Worm (Caenorhabditis elegans): Measurements from ENCODE around the gene comt-4.

- TF ChIP-seq unc-62 (GFP tag; optimal IDR thresholded peaks at IDR 0.05) (no peak), Y53G8AR.9 (GFP tag; conservative IDR thresholded peaks at IDR 0.05) (no peak), aptf-2 (GFP tag; conservative IDR thresholded peaks at IDR 0.05) (no peak), egl-18 (GFP tag; IDR thresholded peaks at IDR 0.05) (no peak), unc-130 (GFP tag; optimal IDR thresholded peaks at IDR 0.05) (no peak), sptf-2 (GFP tag; optimal IDR thresholded peaks at IDR 0.05) (no peak), T07F8.4 (tag; optimal IDR thresholded peaks at IDR 0.05) (no peak), nhr-80 (tag; optimal IDR thresholded peaks at IDR 0.05) (no peak), lir-1 (GFP tag; conservative IDR thresholded peaks at IDR 0.05) (no peak), snpc-4 (GFP tag; optimal IDR thresholded peaks at IDR 0.05) (no peak), snpc-4 (tag; optimal IDR thresholded peaks at IDR 0.05) (no peak), repo-1 (tag; optimal IDR thresholded peaks at IDR 0.05) (no peak), F39B2.1 (GFP tag; IDR thresholded peaks at IDR 0.05) (no peak), ama-1 (optimal IDR thresholded peaks at IDR 0.05) (no peak), ama-1 (GFP tag; optimal IDR thresholded peaks at IDR 0.05) (no peak)
Measured at ce11 chrV:2072807-2073206, 22.8 kb upstream of the comt-4 start, which contains the start of gene Y40B10A.9.
